Fruit fly (Drosophila melanogaster): Measurements from ENCODE around the gene Cdc16.

Gene Cdc16

dm6 chr3R:23280806-23281257 is at the start of gene Cdc16, which contains the start of gene orb:
Cdc16 (plus strand) TSS chr3R:23281201.
orb (minus strand) TSS chr3R:23280856.
- TF ChIP-seq CrebA (GFP tag; optimal IDR thresholded peaks at IDR 0.05; ENCODE audit: borderline replicate concordance) = no peak
- peak; percentile 70 for TF ChIP-seq dmrt93B (GFP tag; optimal IDR thresholded peaks at IDR 0.05)
- TF ChIP-seq pan (optimal IDR thresholded peaks at IDR 0.05) = no peak
- TF ChIP-seq Hnf4 (GFP tag; optimal IDR thresholded peaks at IDR 0.05) = no peak
- no peak for TF ChIP-seq Hr78 (GFP tag; optimal IDR thresholded peaks at IDR 0.05)
- TF ChIP-seq GATAd (GFP tag; optimal IDR thresholded peaks at IDR 0.05) = peak; percentile 37
- no peak for TF ChIP-seq N (GFP tag; optimal IDR thresholded peaks at IDR 0.05)
- peak; percentile 88 for TF ChIP-seq h (GFP tag; optimal IDR thresholded peaks at IDR 0.05)
- TF ChIP-seq Hr83 (GFP tag; optimal IDR thresholded peaks at IDR 0.05; ENCODE audit: poor library complexity, severe bottlenecking) = peak; percentile 95
- TF ChIP-seq woc (GFP tag; optimal IDR thresholded peaks at IDR 0.05) = no peak
- TF ChIP-seq tai (GFP tag; optimal IDR thresholded peaks at IDR 0.05) = no peak
- TF ChIP-seq Myc (optimal IDR thresholded peaks at IDR 0.05) = no peak
- no peak for TF ChIP-seq Abd-B (GFP tag; optimal IDR thresholded peaks at IDR 0.05)
- TF ChIP-seq dsf (GFP tag; optimal IDR thresholded peaks at IDR 0.05; ENCODE audit: borderline replicate concordance) = peak; percentile 64
- no peak for TF ChIP-seq usp (GFP tag; optimal IDR thresholded peaks at IDR 0.05)
- peak in 1 of 2 experiments; percentile 93 for TF ChIP-seq foxo (GFP tag; optimal IDR thresholded peaks at IDR 0.05)
- TF ChIP-seq Jra (GFP tag; optimal IDR thresholded peaks at IDR 0.05) = peak; percentile 76
- TF ChIP-seq Dfd (GFP tag; optimal IDR thresholded peaks at IDR 0.05) = no peak
- peak; percentile 1 for TF ChIP-seq CG32264 (GFP tag; optimal IDR thresholded peaks at IDR 0.05)
- peak; percentile 85 for TF ChIP-seq fru (GFP tag; optimal IDR thresholded peaks at IDR 0.05)
- TF ChIP-seq Mio (GFP tag; optimal IDR thresholded peaks at IDR 0.05) = no peak
- TF ChIP-seq Rel (GFP tag; optimal IDR thresholded peaks at IDR 0.05) = peak; percentile 71
- no peak for TF ChIP-seq Rel (tag; optimal IDR thresholded peaks at IDR 0.05)
- no peak for TF ChIP-seq sage (GFP tag; optimal IDR thresholded peaks at IDR 0.05)
- no peak for TF ChIP-seq brk (GFP tag; optimal IDR thresholded peaks at IDR 0.05)
- peak; percentile 83 for TF ChIP-seq OdsH (GFP tag; optimal IDR thresholded peaks at IDR 0.05)
- TF ChIP-seq sv (GFP tag; optimal IDR thresholded peaks at IDR 0.05) = peak; percentile 83
- no peak for TF ChIP-seq Vsx2 (GFP tag; optimal IDR thresholded peaks at IDR 0.05; ENCODE audit: partially characterized antibody)
- no peak for TF ChIP-seq br (GFP tag; optimal IDR thresholded peaks at IDR 0.05)
- peak; percentile 87 for TF ChIP-seq Sp1 (GFP tag; optimal IDR thresholded peaks at IDR 0.05)
- TF ChIP-seq dl (GFP tag; optimal IDR thresholded peaks at IDR 0.05; ENCODE audit: insufficient read depth in 1 of 2, partially characterized antibody in 2 of 2) = no peak
- peak; percentile 79 for TF ChIP-seq ey (GFP tag; optimal IDR thresholded peaks at IDR 0.05)
- TF ChIP-seq Dif (GFP tag; optimal IDR thresholded peaks at IDR 0.05; ENCODE audit: partially characterized antibody) = no peak
- peak; percentile 47 for TF ChIP-seq jim (GFP tag; optimal IDR thresholded peaks at IDR 0.05)
- TF ChIP-seq lola (GFP tag; optimal IDR thresholded peaks at IDR 0.05) = no peak
- TF ChIP-seq psq (GFP tag; optimal IDR thresholded peaks at IDR 0.05) = peak; percentile 82
- peak; percentile 92 for TF ChIP-seq rgr (GFP tag; optimal IDR thresholded peaks at IDR 0.05)
- peak; percentile 80 for TF ChIP-seq CG9705 (GFP tag; optimal IDR thresholded peaks at IDR 0.05)
- peak; percentile 91 for TF ChIP-seq HLH106 (tag; optimal IDR thresholded peaks at IDR 0.05)

DNA sequence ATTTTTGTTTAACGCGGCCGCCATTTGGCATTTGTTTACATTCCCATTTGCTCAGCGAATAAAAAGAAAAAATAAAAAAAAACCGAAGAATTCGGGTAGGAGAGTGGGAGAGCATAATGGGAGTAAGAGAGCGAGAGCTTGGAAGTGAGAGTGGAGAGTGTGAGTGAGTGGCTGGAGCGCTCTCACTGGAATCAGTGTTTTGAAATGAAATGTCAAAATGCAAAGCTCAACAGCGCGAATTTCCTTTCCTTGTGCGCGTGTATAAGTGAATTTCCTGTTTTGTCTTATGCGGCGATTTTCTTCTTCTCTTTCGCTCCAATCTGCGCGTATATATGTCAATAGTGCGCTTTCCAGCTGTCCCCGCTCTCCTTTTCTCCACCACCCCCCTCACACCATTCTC is 42.0 kb upstream of the Cdc16 start:
- TF ChIP-seq Dif (GFP tag; optimal IDR thresholded peaks at IDR 0.05; ENCODE audit: partially characterized antibody) (peak; percentile 24), dsf (GFP tag; optimal IDR thresholded peaks at IDR 0.05; ENCODE audit: borderline replicate concordance) (no peak)

dm6 chr3R:23239934-23240632 is 40.9 kb upstream of the Cdc16 start:
- TF ChIP-seq foxo (GFP tag; optimal IDR thresholded peaks at IDR 0.05) (peak in 1 of 2 experiments; percentile 36), CG32264 (GFP tag; optimal IDR thresholded peaks at IDR 0.05) (no peak), psq (GFP tag; optimal IDR thresholded peaks at IDR 0.05) (no peak), Mio (GFP tag; optimal IDR thresholded peaks at IDR 0.05) (no peak), brk (GFP tag; optimal IDR thresholded peaks at IDR 0.05) (no peak), ey (GFP tag; optimal IDR thresholded peaks at IDR 0.05) (peak; percentile 3), dsf (GFP tag; optimal IDR thresholded peaks at IDR 0.05; ENCODE audit: borderline replicate concordance) (no peak), N (GFP tag; optimal IDR thresholded peaks at IDR 0.05) (no peak), OdsH (GFP tag; optimal IDR thresholded peaks at IDR 0.05) (no peak), rgr (GFP tag; optimal IDR thresholded peaks at IDR 0.05) (no peak), usp (GFP tag; optimal IDR thresholded peaks at IDR 0.05) (no peak), CG9705 (GFP tag; optimal IDR thresholded peaks at IDR 0.05) (no peak), Jra (GFP tag; optimal IDR thresholded peaks at IDR 0.05) (no peak), dl (GFP tag; optimal IDR thresholded peaks at IDR 0.05; ENCODE audit: insufficient read depth in 1 of 2, partially characterized antibody in 2 of 2) (no peak), Hr83 (GFP tag; optimal IDR thresholded peaks at IDR 0.05; ENCODE audit: poor library complexity, severe bottlenecking) (no peak), Hnf4 (GFP tag; optimal IDR thresholded peaks at IDR 0.05) (no peak), sv (GFP tag; optimal IDR thresholded peaks at IDR 0.05) (no peak), Dif (GFP tag; optimal IDR thresholded peaks at IDR 0.05; ENCODE audit: partially characterized antibody) (no peak), lola (GFP tag; optimal IDR thresholded peaks at IDR 0.05) (no peak), Dfd (GFP tag; optimal IDR thresholded peaks at IDR 0.05) (no peak), sage (GFP tag; optimal IDR thresholded peaks at IDR 0.05) (no peak), fru (GFP tag; optimal IDR thresholded peaks at IDR 0.05) (no peak), Rel (GFP tag; optimal IDR thresholded peaks at IDR 0.05) (no peak), Rel (tag; optimal IDR thresholded peaks at IDR 0.05) (no peak), GATAd (GFP tag; optimal IDR thresholded peaks at IDR 0.05) (no peak), woc (GFP tag; optimal IDR thresholded peaks at IDR 0.05) (peak; percentile 23), Hr78 (GFP tag; optimal IDR thresholded peaks at IDR 0.05) (no peak), Abd-B (GFP tag; optimal IDR thresholded peaks at IDR 0.05) (no peak), h (GFP tag; optimal IDR thresholded peaks at IDR 0.05) (peak; percentile 39), Myc (optimal IDR thresholded peaks at IDR 0.05) (no peak), br (GFP tag; optimal IDR thresholded peaks at IDR 0.05) (no peak), Vsx2 (GFP tag; optimal IDR thresholded peaks at IDR 0.05; ENCODE audit: partially characterized antibody) (peak; percentile 53), CrebA (GFP tag; optimal IDR thresholded peaks at IDR 0.05; ENCODE audit: borderline replicate concordance) (no peak), HLH106 (tag; optimal IDR thresholded peaks at IDR 0.05) (peak; percentile 40), pan (optimal IDR thresholded peaks at IDR 0.05) (no peak), dmrt93B (GFP tag; optimal IDR thresholded peaks at IDR 0.05) (no peak)
